Worm (Caenorhabditis elegans): Measurements from ENCODE around the gene C52B11.5.

The C52B11.5 gene

ce11 chrX:1319708-1320107 is 47.1 kb downstream of the C52B11.5 start (continued):
- TF ChIP-seq Y48G9A.11 (GFP tag; IDR thresholded peaks at IDR 0.05), result no peak
- no peak for TF ChIP-seq daf-19 (GFP tag; conservative IDR thresholded peaks at IDR 0.05)
- TF ChIP-seq lir-3 (tag; optimal IDR thresholded peaks at IDR 0.05), result no peak
- no peak for TF ChIP-seq ZK546.5 (tag; optimal IDR thresholded peaks at IDR 0.05)
- no peak for TF ChIP-seq cey-2 (tag; optimal IDR thresholded peaks at IDR 0.05; ENCODE audit: borderline replicate concordance, insufficient read depth)
- no peak for TF ChIP-seq R02D3.7 (tag; optimal IDR thresholded peaks at IDR 0.05)
- no peak for TF ChIP-seq aly-2 (tag; optimal IDR thresholded peaks at IDR 0.05)
- peak in 1 of 2 experiments; percentile 59 for TF ChIP-seq hif-1 (tag; optimal IDR thresholded peaks at IDR 0.05)
- no peak for TF ChIP-seq skn-1 (tag; optimal IDR thresholded peaks at IDR 0.05)
- no peak for TF ChIP-seq fos-1 (tag; optimal IDR thresholded peaks at IDR 0.05)
- TF ChIP-seq snpc-1.2 (GFP tag; IDR thresholded peaks at IDR 0.05), result no peak
- TF ChIP-seq attf-4 (tag; optimal IDR thresholded peaks at IDR 0.05), result no peak
- TF ChIP-seq lin-15B (tag; optimal IDR thresholded peaks at IDR 0.05), result no peak
- no peak for TF ChIP-seq lin-29 (GFP tag; IDR thresholded peaks at IDR 0.05)
- TF ChIP-seq nhr-28 (tag; optimal IDR thresholded peaks at IDR 0.05), result peak; percentile 46
- TF ChIP-seq ceh-20 (GFP tag; IDR thresholded peaks at IDR 0.05), result no peak
- TF ChIP-seq nhr-77 (tag; optimal IDR thresholded peaks at IDR 0.05), result peak; percentile 43
- 0 out of 2 replicates have a peak, but pooled peaks have one; percentile 43 for TF ChIP-seq lim-7 (GFP tag; IDR thresholded peaks at IDR 0.05)
- peak; percentile 5 for TF ChIP-seq nhr-48 (tag; optimal IDR thresholded peaks at IDR 0.05)
- no peak for TF ChIP-seq spr-3 (GFP tag; optimal IDR thresholded peaks at IDR 0.05)
- TF ChIP-seq dve-1 (tag; optimal IDR thresholded peaks at IDR 0.05; ENCODE audit: insufficient read depth), result peak; percentile 62
- no peak for TF ChIP-seq zag-1 (tag; optimal IDR thresholded peaks at IDR 0.05)
- 0 out of 2 replicates have a peak, but pooled peaks have one; percentile 35 for TF ChIP-seq vab-7 (GFP tag; IDR thresholded peaks at IDR 0.05)
- no peak for TF ChIP-seq fkh-10 (GFP tag; optimal IDR thresholded peaks at IDR 0.05)
- peak; percentile 79 for TF ChIP-seq mxl-3 (GFP tag; optimal IDR thresholded peaks at IDR 0.05)
- TF ChIP-seq set-16 (GFP tag; IDR thresholded peaks at IDR 0.05), result peak; percentile 98
- peak; percentile 62; the same call in 1 of the 2 replicates for TF ChIP-seq dmd-9 (GFP tag; IDR thresholded peaks at IDR 0.05)
- no peak for TF ChIP-seq F26F4.8 (GFP tag; conservative IDR thresholded peaks at IDR 0.05)
- peak; percentile 64 for TF ChIP-seq ceh-28 (tag; optimal IDR thresholded peaks at IDR 0.05)
- peak; percentile 78 for TF ChIP-seq mes-2 (tag; optimal IDR thresholded peaks at IDR 0.05; ENCODE audit: poor library complexity, severe bottlenecking)
- no peak for TF ChIP-seq arid-1 (GFP tag; conservative IDR thresholded peaks at IDR 0.05)
- TF ChIP-seq F44E2.7 (GFP tag; IDR thresholded peaks at IDR 0.05), result no peak
- TF ChIP-seq ceh-32 (tag; optimal IDR thresholded peaks at IDR 0.05; ENCODE audit: poor library complexity), result no peak
- TF ChIP-seq hmg-1.1 (GFP tag; IDR thresholded peaks at IDR 0.05), result peak; percentile 88
- TF ChIP-seq nhr-10 (tag; optimal IDR thresholded peaks at IDR 0.05), result no peak
- no peak for TF ChIP-seq ces-1 (GFP tag; optimal IDR thresholded peaks at IDR 0.05)
- TF ChIP-seq php-3 (GFP tag; IDR thresholded peaks at IDR 0.05), result peak; percentile 80
- TF ChIP-seq aha-1 (tag), result peak; percentile 42
- TF ChIP-seq mdt-29 (GFP tag; IDR thresholded peaks at IDR 0.05), result peak; percentile 36; the same call in 1 of the 2 replicates
- TF ChIP-seq snpc-4 (tag; optimal IDR thresholded peaks at IDR 0.05), result no peak
- no peak for TF ChIP-seq nhr-42 (GFP tag; IDR thresholded peaks at IDR 0.05)
- peak in 1 of 2 experiments; percentile 26 for TF ChIP-seq lsy-2 (tag; optimal IDR thresholded peaks at IDR 0.05)
- TF ChIP-seq hlh-30 (tag; optimal IDR thresholded peaks at IDR 0.05; ENCODE audit: insufficient read depth), result peak; percentile 66
- TF ChIP-seq rbr-2 (tag; optimal IDR thresholded peaks at IDR 0.05), result peak; percentile 84
- TF ChIP-seq madf-5 (GFP tag; IDR thresholded peaks at IDR 0.05), result no peak
- TF ChIP-seq lin-1 (GFP tag; IDR thresholded peaks at IDR 0.05), result no peak
- TF ChIP-seq ceh-82 (tag; optimal IDR thresholded peaks at IDR 0.05), result no peak
- TF ChIP-seq lin-38 (GFP tag; IDR thresholded peaks at IDR 0.05), result no peak; the same call in 1 of the 2 replicates
- TF ChIP-seq nhr-25 (tag; optimal IDR thresholded peaks at IDR 0.05; ENCODE audit: borderline replicate concordance, insufficient read depth), result no peak
- peak; percentile 70 for TF ChIP-seq nhr-6 (tag; optimal IDR thresholded peaks at IDR 0.05)
- TF ChIP-seq daf-12 (tag; optimal IDR thresholded peaks at IDR 0.05), result no peak
